Fruit fly (Drosophila melanogaster): Measurements from ENCODE around the gene Gbeta5.

The Gbeta5 gene

DNA sequence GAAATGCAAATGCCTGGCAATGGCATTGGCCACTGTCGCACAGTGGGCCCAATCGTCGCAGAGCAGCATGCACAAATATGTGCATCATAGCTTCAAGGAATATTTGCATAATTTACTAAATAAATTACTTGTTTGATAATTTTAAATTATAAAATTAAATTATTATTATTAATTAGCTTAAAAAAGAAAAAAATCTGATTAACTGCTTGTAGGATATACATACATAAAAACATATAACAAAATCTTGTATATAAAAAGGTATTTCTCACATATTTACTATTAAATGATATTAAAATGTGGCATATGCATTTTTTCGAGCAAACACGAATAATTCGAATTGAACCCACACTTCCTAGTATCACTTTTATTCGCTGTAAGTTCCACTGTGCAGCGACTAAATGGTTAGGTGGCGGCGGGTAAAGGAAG, 26.8 kb downstream of the Gbeta5 start (continued):
- TF ChIP-seq insv (GFP tag; optimal IDR thresholded peaks at IDR 0.05) (no peak), CG6765 (GFP tag; optimal IDR thresholded peaks at IDR 0.05) (no peak), gfzf (GFP tag; optimal IDR thresholded peaks at IDR 0.05) (no peak), Dip2 (GFP tag; IDR thresholded peaks at IDR 0.05) (no peak), CG10959 (GFP tag; IDR thresholded peaks at IDR 0.05) (no peak), CG10462 (GFP tag; optimal IDR thresholded peaks at IDR 0.05) (no peak), Hmr (GFP tag; optimal IDR thresholded peaks at IDR 0.05) (peak; percentile 3), CG1647 (GFP tag; optimal IDR thresholded peaks at IDR 0.05) (no peak), stc (GFP tag; IDR thresholded peaks at IDR 0.05) (peak; percentile 54; the same call in 1 of the 2 replicates), toy (GFP tag; IDR thresholded peaks at IDR 0.05) (no peak), CG18764 (GFP tag; optimal IDR thresholded peaks at IDR 0.05) (no peak), HLH3B (GFP tag; IDR thresholded peaks at IDR 0.05) (peak; percentile 33; the same call in 1 of the 2 replicates), CG16815 (GFP tag; optimal IDR thresholded peaks at IDR 0.05) (peak; percentile 4), Awh (GFP tag; IDR thresholded peaks at IDR 0.05) (0 out of 2 replicates have a peak, but pooled peaks have one; percentile 32), Sox100B (GFP tag; optimal IDR thresholded peaks at IDR 0.05) (peak; percentile 83), vnd (GFP tag; IDR thresholded peaks at IDR 0.05; ENCODE audit: partially characterized antibody) (no peak), Tbp (GFP tag; optimal IDR thresholded peaks at IDR 0.05) (no peak), NC2α (GFP tag; optimal IDR thresholded peaks at IDR 0.05) (no peak), CG4617 (GFP tag; optimal IDR thresholded peaks at IDR 0.05; ENCODE audit: borderline replicate concordance) (no peak), Six4 (GFP tag; optimal IDR thresholded peaks at IDR 0.05) (peak; percentile 9), sqz (GFP tag; optimal IDR thresholded peaks at IDR 0.05) (peak; percentile 12), CG3281 (GFP tag; optimal IDR thresholded peaks at IDR 0.05) (peak; percentile 15), CG12769 (tag; optimal IDR thresholded peaks at IDR 0.05) (no peak), CG8478 (optimal IDR thresholded peaks at IDR 0.05) (no peak), CG4282 (GFP tag; optimal IDR thresholded peaks at IDR 0.05) (no peak), CG4360 (GFP tag; IDR thresholded peaks at IDR 0.05) (no peak), Rfx (GFP tag; IDR thresholded peaks at IDR 0.05) (no peak), Neu2 (GFP tag; optimal IDR thresholded peaks at IDR 0.05; ENCODE audit: borderline replicate concordance) (no peak), sens (GFP tag) (peak; percentile 63), Poxn (GFP tag; IDR thresholded peaks at IDR 0.05) (no peak)

- TF ChIP-seq fd96Cb (tag; optimal IDR thresholded peaks at IDR 0.05): peak; percentile 20
- peak; percentile 79 for TF ChIP-seq sens (GFP tag)
- peak; percentile 53 for TF ChIP-seq phol (tag; optimal IDR thresholded peaks at IDR 0.05)
- no peak for TF ChIP-seq Rx (GFP tag; IDR thresholded peaks at IDR 0.05)
- peak; percentile 2 for TF ChIP-seq az2 (GFP tag; optimal IDR thresholded peaks at IDR 0.05)
- no peak for TF ChIP-seq Hsf (GFP tag; optimal IDR thresholded peaks at IDR 0.05)
- no peak for TF ChIP-seq Gsc (GFP tag; IDR thresholded peaks at IDR 0.05)
- no peak for TF ChIP-seq CG7963 (GFP tag; IDR thresholded peaks at IDR 0.05; ENCODE audit: partially characterized antibody)
- TF ChIP-seq CG14710 (tag; optimal IDR thresholded peaks at IDR 0.05): peak; percentile 48
- no peak for TF ChIP-seq D (optimal IDR thresholded peaks at IDR 0.05)
- TF ChIP-seq D (GFP tag; optimal IDR thresholded peaks at IDR 0.05): peak; percentile 28
- peak; percentile 35 for TF ChIP-seq gem (tag; optimal IDR thresholded peaks at IDR 0.05)
- TF ChIP-seq nmo (GFP tag; optimal IDR thresholded peaks at IDR 0.05): peak; percentile 60
- TF ChIP-seq CG11504 (tag; optimal IDR thresholded peaks at IDR 0.05): peak; percentile 10
- no peak for TF ChIP-seq knrl (GFP tag; IDR thresholded peaks at IDR 0.05; ENCODE audit: partially characterized antibody)
- TF ChIP-seq CG10274 (GFP tag; optimal IDR thresholded peaks at IDR 0.05): no peak
- peak; percentile 29 for TF ChIP-seq Med (GFP tag)
- no peak for TF ChIP-seq Side (GFP tag; optimal IDR thresholded peaks at IDR 0.05)
- no peak for TF ChIP-seq Scr (GFP tag; IDR thresholded peaks at IDR 0.05; ENCODE audit: partially characterized antibody)
- TF ChIP-seq croc (GFP tag; conservative IDR thresholded peaks at IDR 0.05): no peak
- peak; percentile 11 for TF ChIP-seq ATbp (GFP tag; optimal IDR thresholded peaks at IDR 0.05)
- TF ChIP-seq lola (GFP tag; optimal IDR thresholded peaks at IDR 0.05): peak in 1 of 3 experiments; percentile 57
- peak; percentile 31 for TF ChIP-seq dmrt11E (tag; optimal IDR thresholded peaks at IDR 0.05)
- no peak for TF ChIP-seq twi (tag; optimal IDR thresholded peaks at IDR 0.05)
These were observed 29.2 kb downstream of the Gbeta5 start for dm6 chrX:8122834-8123233.

Measured in whole organism, embryonic.